Worm (Caenorhabditis elegans) whole organism, late embryonic: ENCODE data around the gene K08H2.2.

Experiments
- C38D4.7 ChIP-seq: fragments of 200-800 bp; sonication (Bioruptor generic); optimal IDR thresholded peaks from 2 replicates; lab custom pipeline; 2018; ENCODE audit warnings: mild to moderate bottlenecking, missing genetic modification characterization, moderate library complexity, missing compliant biosample characterization
- K02D7.2 ChIP-seq: sonication (generic microtip); optimal IDR thresholded peaks from 2 replicates; lab custom pipeline; 2017; ENCODE audit warnings: mild to moderate bottlenecking, missing genetic modification characterization, missing compliant biosample characterization
- K09A11.1 ChIP-seq: sonication (generic microtip); optimal IDR thresholded peaks from 2 replicates; lab custom pipeline; 2017; ENCODE audit warnings: antibody characterized with exemption, mild to moderate bottlenecking, missing genetic modification characterization, missing compliant biosample characterization; ENCODE audit not compliant: insufficient read depth
- T23F11.4 ChIP-seq: fragments of 200-800 bp; sonication (Bioruptor generic); optimal IDR thresholded peaks from 2 replicates; lab custom pipeline; 2018; ENCODE audit warnings: mild to moderate bottlenecking, missing genetic modification characterization, missing compliant biosample characterization
- ceh-14 ChIP-seq: sonication (generic microtip); optimal IDR thresholded peaks from 2 replicates; lab custom pipeline; 2016; ENCODE audit warnings: missing genotype, missing genetic modification characterization, missing compliant biosample characterization
- ceh-18 ChIP-seq: sonication (generic microtip); optimal IDR thresholded peaks from 2 replicates; lab custom pipeline; 2016; ENCODE audit warnings: missing genetic modification characterization, missing compliant biosample characterization
- ceh-2 ChIP-seq: sonication (generic microtip); optimal IDR thresholded peaks from 2 replicates; lab custom pipeline; 2016; ENCODE audit warnings: missing genotype, missing genetic modification characterization, missing compliant biosample characterization
- ceh-30 ChIP-seq: fragments of 150-350 bp; optimal IDR thresholded peaks from 2 replicates; lab custom pipeline; 2014; ENCODE audit warnings: missing biosample characterization, missing genetic modification characterization
- ceh-31 ChIP-seq: sonication (generic microtip); optimal IDR thresholded peaks from 2 replicates; lab custom pipeline; 2016; ENCODE audit warnings: missing genetic modification characterization, missing compliant biosample characterization
- ceh-6 ChIP-seq: fragments of 200-800 bp; sonication (Bioruptor generic); optimal IDR thresholded peaks from 2 replicates; lab custom pipeline; 2018; ENCODE audit warnings: mild to moderate bottlenecking, missing genetic modification characterization, missing compliant biosample characterization
- che-1 ChIP-seq: sonication (generic microtip); optimal IDR thresholded peaks from 2 replicates; lab custom pipeline; 2016; ENCODE audit warnings: mild to moderate bottlenecking, missing genetic modification characterization, missing compliant biosample characterization
- dve-1 ChIP-seq: sonication (generic microtip); optimal IDR thresholded peaks from 2 replicates; lab custom pipeline; 2017; ENCODE audit warnings: antibody characterized with exemption, mild to moderate bottlenecking, missing genetic modification characterization, missing compliant biosample characterization
- elt-4 ChIP-seq: sonication (generic microtip); optimal IDR thresholded peaks from 2 replicates; lab custom pipeline; 2016; ENCODE audit warnings: missing genetic modification characterization, missing compliant biosample characterization
- fax-1 ChIP-seq: sonication (generic microtip); optimal IDR thresholded peaks from 2 replicates; lab custom pipeline; 2016; ENCODE audit warnings: missing genotype, missing genetic modification characterization, missing compliant biosample characterization
- fkh-10 ChIP-seq: fragments of 150-350 bp; optimal IDR thresholded peaks from 2 replicates; lab custom pipeline; 2014; ENCODE audit warnings: missing biosample characterization, missing genetic modification reagents, missing genetic modification characterization
- fkh-6 ChIP-seq: sonication (generic microtip); optimal IDR thresholded peaks from 2 replicates; lab custom pipeline; 2016; ENCODE audit warnings: missing genetic modification characterization, missing compliant biosample characterization
- gmeb-2 ChIP-seq: sonication (generic microtip); optimal IDR thresholded peaks from 2 replicates; lab custom pipeline; 2016; ENCODE audit warnings: missing genetic modification characterization, inconsistent platforms, missing compliant biosample characterization
- hlh-13 ChIP-seq: fragments of 200-800 bp; sonication (Bioruptor generic); optimal IDR thresholded peaks from 2 replicates; lab custom pipeline; 2018; ENCODE audit warnings: mild to moderate bottlenecking, missing genetic modification characterization, missing compliant biosample characterization
- hlh-15 ChIP-seq: sonication (generic microtip); optimal IDR thresholded peaks from 2 replicates; lab custom pipeline; 2016; ENCODE audit warnings: missing genetic modification characterization, missing compliant biosample characterization
- hlh-6 ChIP-seq: sonication (generic microtip); optimal IDR thresholded peaks from 2 replicates; lab custom pipeline; 2016; ENCODE audit warnings: missing genotype, missing genetic modification characterization, missing compliant biosample characterization
- hlh-8 ChIP-seq: sonication (generic microtip); optimal IDR thresholded peaks from 2 replicates; lab custom pipeline; 2016; ENCODE audit warnings: missing genotype, missing genetic modification characterization, missing compliant biosample characterization
- lin-11 ChIP-seq: fragments of 200-800 bp; sonication (Bioruptor generic); optimal IDR thresholded peaks from 2 replicates; lab custom pipeline; 2018; ENCODE audit warnings: mild to moderate bottlenecking, missing genetic modification characterization, missing compliant biosample characterization
- nfya-1 ChIP-seq: sonication (generic microtip); optimal IDR thresholded peaks from 2 replicates; lab custom pipeline; 2017; ENCODE audit warnings: missing genetic modification characterization, mild to moderate bottlenecking, missing compliant biosample characterization, antibody characterized with exemption, moderate library complexity
- nhr-232 ChIP-seq: sonication (generic microtip); optimal IDR thresholded peaks from 2 replicates; lab custom pipeline; 2016; ENCODE audit warnings: missing genetic modification characterization, missing compliant biosample characterization
- odd-2 ChIP-seq: sonication (generic microtip); optimal IDR thresholded peaks from 2 replicates; lab custom pipeline; 2017; ENCODE audit warnings: antibody characterized with exemption, mild to moderate bottlenecking, missing genetic modification characterization, missing compliant biosample characterization
- pag-3 ChIP-seq: sonication (generic microtip); optimal IDR thresholded peaks from 2 replicates; lab custom pipeline; 2016; ENCODE audit warnings: missing compliant biosample characterization, missing genetic modification characterization, borderline replicate concordance
- pqm-1 ChIP-seq: sonication (generic microtip); optimal IDR thresholded peaks from 2 replicates; lab custom pipeline; 2016; ENCODE audit warnings: missing genetic modification characterization, missing compliant biosample characterization
- sox-2 ChIP-seq: fragments of 200-800 bp; sonication (Bioruptor generic); IDR thresholded peaks from 2 replicates; pipeline ENCODE4 v1.3.6; 2022; ENCODE audit warnings: missing genetic modification reagents, missing genetic modification characterization, missing compliant biosample characterization
- syd-9 ChIP-seq: sonication (generic microtip); optimal IDR thresholded peaks from 2 replicates; lab custom pipeline; 2016; ENCODE audit warnings: mild to moderate bottlenecking, missing genetic modification characterization, moderate library complexity, missing compliant biosample characterization
- tbx-2 ChIP-seq: sonication (generic microtip); optimal IDR thresholded peaks from 2 replicates; lab custom pipeline; 2016; ENCODE audit warnings: missing genetic modification characterization, missing compliant biosample characterization
- tbx-7 ChIP-seq: sonication (generic microtip); optimal IDR thresholded peaks from 2 replicates; lab custom pipeline; 2016; ENCODE audit warnings: missing genotype, missing genetic modification characterization, missing compliant biosample characterization
- unc-3 ChIP-seq, 2 experiments: fragments of 200-800 bp in 1 of 2; sonication (Bioruptor generic) in 1 of 2; sonication (generic microtip) in 1 of 2; conservative IDR thresholded peaks in 1 of 2; optimal IDR thresholded peaks in 1 of 2; 2 replicates each; pipeline versions ENCODE4 v1.3.6 to Lab custom; 2016 to 2022; ENCODE audit warnings: missing compliant biosample characterization in 2 of 2, missing genetic modification characterization in 2 of 2, missing genetic modification reagents in 1 of 2
- unc-42 ChIP-seq: sonication (generic microtip); optimal IDR thresholded peaks from 2 replicates; lab custom pipeline; 2016; ENCODE audit warnings: missing genotype, missing genetic modification characterization, missing compliant biosample characterization
- unc-55 ChIP-seq: sonication (generic microtip); optimal IDR thresholded peaks from 2 replicates; lab custom pipeline; 2017; ENCODE audit warnings: missing biosample characterization, missing genetic modification reagents, missing genetic modification characterization

The K08H2.2 gene

DNA sequence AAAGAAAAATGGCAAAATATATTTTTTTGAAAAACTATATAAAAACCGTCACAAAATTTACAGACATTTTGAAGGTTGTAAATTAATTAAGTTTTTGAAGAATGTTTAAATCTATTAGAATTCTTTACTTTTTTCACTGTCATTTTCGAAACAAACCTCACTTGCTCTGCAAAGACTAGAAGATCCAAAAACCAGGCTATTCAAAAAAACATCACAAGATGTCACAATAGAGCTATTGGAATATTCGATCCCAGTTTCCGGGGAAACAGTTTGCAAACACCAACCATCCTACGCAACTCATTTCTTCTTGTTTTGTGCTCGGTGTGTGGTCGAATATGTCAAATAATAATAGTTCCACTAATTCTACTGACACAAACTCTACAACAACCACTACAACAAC is 18.0 kb downstream of the K08H2.2 start, which contains the start of gene R12H7.4:
Gene R12H7.4, plus strand, starts transcription at position 301 of the 400 bp plus-strand sequence.
- TF ChIP-seq elt-4 (tag; lab: Kevin White, UChicago) (no peak), nfya-1 (tag; lab: Kevin White, UChicago) (no peak), lin-11 (tag; lab: Kevin White, UChicago) (no peak), unc-3 (GFP tag; conservative IDR thresholded peaks at IDR 0.05; lab: Robert Waterston, UW) (no peak), unc-3 (tag; optimal IDR thresholded peaks at IDR 0.05; lab: Kevin White, UChicago) (no peak), sox-2 (GFP tag; lab: Robert Waterston, UW) (no peak), fkh-6 (tag; lab: Kevin White, UChicago) (no peak), che-1 (no peak), K02D7.2 (tag; lab: Kevin White, UChicago) (no peak), ceh-14 (no peak), hlh-8 (tag; lab: Kevin White, UChicago) (no peak), nhr-232 (tag; lab: Kevin White, UChicago) (no peak), gmeb-2 (tag; lab: Kevin White, UChicago) (no peak)

ce11 chrX:13212528-13212927 is 22.3 kb downstream of the K08H2.2 start:
- no peak for TF ChIP-seq unc-55 (GFP tag; lab: Kevin White, UChicago)
- TF ChIP-seq odd-2 (tag; lab: Kevin White, UChicago) = no peak
- no peak for TF ChIP-seq pqm-1 (tag; lab: Kevin White, UChicago)
- no peak for TF ChIP-seq unc-3 (GFP tag; conservative IDR thresholded peaks at IDR 0.05; lab: Robert Waterston, UW)
- TF ChIP-seq unc-3 (tag; optimal IDR thresholded peaks at IDR 0.05; lab: Kevin White, UChicago) = no peak
- no peak for TF ChIP-seq nhr-232 (tag; lab: Kevin White, UChicago)
- TF ChIP-seq gmeb-2 (tag; lab: Kevin White, UChicago) = no peak
- TF ChIP-seq fkh-6 (tag; lab: Kevin White, UChicago) = no peak

- TF ChIP-seq ceh-2 (tag; lab: Kevin White, UChicago) = no peak
- TF ChIP-seq ceh-30 = no peak
- peak; percentile 42 for TF ChIP-seq tbx-2 (tag; lab: Kevin White, UChicago)
- no peak for TF ChIP-seq ceh-6 (GFP tag; lab: Kevin White, UChicago)
- peak; percentile 78 for TF ChIP-seq unc-42
- TF ChIP-seq C38D4.7 (GFP tag; lab: Kevin White, UChicago) = no peak
- TF ChIP-seq hlh-13 = no peak
- peak; percentile 27 for TF ChIP-seq ceh-14
- TF ChIP-seq pag-3 (tag; lab: Kevin White, UChicago) = no peak
- no peak for TF ChIP-seq T23F11.4 (GFP tag; lab: Kevin White, UChicago)
- no peak for TF ChIP-seq unc-3 (GFP tag; conservative IDR thresholded peaks at IDR 0.05; lab: Robert Waterston, UW)
- TF ChIP-seq unc-3 (tag; optimal IDR thresholded peaks at IDR 0.05; lab: Kevin White, UChicago) = no peak
- TF ChIP-seq hlh-15 = no peak
- TF ChIP-seq dve-1 = no peak
- peak; percentile 67 for TF ChIP-seq ceh-18
- no peak for TF ChIP-seq fkh-10 (GFP tag; lab: Kevin White, UChicago)
- TF ChIP-seq ceh-31 (tag; lab: Kevin White, UChicago) = peak; percentile 60
These were observed 24.3 kb downstream of the K08H2.2 start for ce11 chrX:13210478-13210877.

DNA sequence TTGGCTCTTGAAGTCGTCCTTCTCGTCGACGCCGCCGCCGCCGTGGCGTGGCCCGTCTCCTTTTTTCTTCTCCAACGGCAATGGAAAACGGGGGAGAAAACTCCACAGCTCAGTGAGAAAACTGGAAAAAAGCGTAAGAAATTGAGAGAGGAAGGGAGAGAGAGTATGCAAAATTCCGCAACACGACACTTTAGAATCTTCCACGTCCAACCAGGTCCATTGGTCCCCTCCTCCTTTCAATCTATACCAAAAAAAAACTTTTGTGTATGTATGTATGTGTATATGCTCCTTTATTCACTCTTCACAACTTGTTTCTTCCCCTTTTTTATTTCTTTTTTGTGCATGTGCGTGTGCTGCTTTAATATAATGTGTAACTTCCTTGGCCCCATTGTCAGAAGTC is 25.8 kb downstream of the K08H2.2 start:
- no peak for TF ChIP-seq fax-1
- TF ChIP-seq syd-9 = no peak
- TF ChIP-seq nfya-1 (tag; lab: Kevin White, UChicago) = peak; percentile 22
- no peak for TF ChIP-seq K09A11.1 (tag; lab: Kevin White, UChicago)
- TF ChIP-seq hlh-6 (tag; lab: Kevin White, UChicago) = no peak
- peak; percentile 2 for TF ChIP-seq unc-42

DNA sequence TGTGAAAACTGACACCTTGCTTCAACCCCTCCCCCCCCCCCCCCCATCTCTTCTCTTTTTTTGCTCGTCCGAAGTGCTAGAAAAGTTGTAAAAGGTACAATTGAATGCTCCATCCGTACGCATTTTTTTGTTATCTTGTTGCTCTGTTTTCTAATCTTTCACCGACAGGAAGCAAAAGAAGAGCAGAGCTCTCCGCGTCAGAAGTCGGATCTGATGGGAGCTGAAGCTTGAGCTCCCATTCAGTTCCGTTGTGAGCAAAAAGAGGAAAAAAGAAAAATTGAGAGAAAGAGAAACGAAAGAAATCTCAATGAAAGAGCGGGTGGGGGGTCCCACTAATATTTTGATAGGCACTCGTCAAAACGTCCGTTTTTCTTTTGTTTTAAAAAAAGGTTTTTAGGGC is 27.9 kb downstream of the K08H2.2 start:
- TF ChIP-seq ceh-18 = peak; percentile 7
- no peak for TF ChIP-seq tbx-7 (tag; lab: Kevin White, UChicago)
- no peak for TF ChIP-seq che-1
- peak; percentile 3 for TF ChIP-seq unc-55 (GFP tag; lab: Kevin White, UChicago)
